Fruit fly (Drosophila melanogaster) whole organism, embryonic: ENCODE data around the gene CG5445.

Experiments used
- Ada2b ChIP-seq: fragments of 200-800 bp; sonication (Bioruptor generic); IDR thresholded peaks from 2 replicates; pipeline ENCODE4 v1.3.6; 2022; ENCODE audit warnings: missing biosample characterization, missing genetic modification characterization
- Aef1 ChIP-seq: fragments of 200-800 bp; sonication (Bioruptor generic); IDR thresholded peaks from 3 replicates; pipeline ENCODE4 v1.3.6; 2022; ENCODE audit warnings: missing biosample characterization, missing genetic modification characterization
- Bteb2 ChIP-seq: fragments of 200-800 bp; sonication (Bioruptor generic); optimal IDR thresholded peaks from 2 replicates; lab custom pipeline; 2016; ENCODE audit warnings: missing biosample characterization, missing genetic modification characterization
- CG10321 ChIP-seq: fragments of 200-800 bp; sonication (Bioruptor generic); IDR thresholded peaks from 2 replicates; pipeline ENCODE4 v1.3.6; 2022; ENCODE audit warnings: missing biosample characterization, missing genetic modification characterization
- CG12236 ChIP-seq: fragments of 200-800 bp; sonication (Bioruptor generic); optimal IDR thresholded peaks from 2 replicates; lab custom pipeline; 2016; ENCODE audit warnings: missing biosample characterization, missing genetic modification characterization
- CG12299 ChIP-seq: fragments of 200-800 bp; sonication (Bioruptor generic); optimal IDR thresholded peaks from 2 replicates; lab custom pipeline; 2018; ENCODE audit warnings: missing biosample characterization, mild to moderate bottlenecking, missing genetic modification characterization
- CG14860 ChIP-seq: fragments of 200-800 bp; sonication (Bioruptor generic); IDR thresholded peaks from 3 replicates; pipeline ENCODE4 v1.3.6; 2022; ENCODE audit warnings: missing biosample characterization, missing genetic modification characterization; ENCODE audit not compliant: partially characterized antibody
- CG17186 ChIP-seq: fragments of 200-800 bp; sonication (Bioruptor generic); optimal IDR thresholded peaks from 3 replicates; lab custom pipeline; 2017; ENCODE audit warnings: missing biosample characterization, missing genetic modification reagents, missing genetic modification characterization
- CG17361 ChIP-seq: fragments of 200-800 bp; sonication (Bioruptor generic); IDR thresholded peaks from 3 replicates; pipeline ENCODE4 v1.3.6; 2022; ENCODE audit warnings: missing biosample characterization, missing genetic modification characterization
- CG17829 ChIP-seq: fragments of 200-800 bp; optimal IDR thresholded peaks from 2 replicates; lab custom pipeline; 2019; ENCODE audit warnings: missing biosample characterization, mild to moderate bottlenecking, missing genetic modification characterization, moderate library complexity
- CG18476 ChIP-seq: fragments of 200-800 bp; sonication (Bioruptor generic); optimal IDR thresholded peaks from 2 replicates; lab custom pipeline; 2016; ENCODE audit warnings: missing biosample characterization, mild to moderate bottlenecking, missing genetic modification characterization
- CG18619 ChIP-seq: fragments of 200-800 bp; sonication (Bioruptor generic); optimal IDR thresholded peaks from 3 replicates; lab custom pipeline; 2017; ENCODE audit warnings: missing biosample characterization, mild to moderate bottlenecking, missing genetic modification characterization
- CG2678 ChIP-seq: fragments of 200-800 bp; sonication (Bioruptor generic); optimal IDR thresholded peaks from 3 replicates; lab custom pipeline; 2019; ENCODE audit warnings: missing biosample characterization, mild to moderate bottlenecking, missing genetic modification characterization, moderate library complexity
- CG3065 ChIP-seq: fragments of 200-800 bp; sonication (Bioruptor generic); optimal IDR thresholded peaks from 2 replicates; lab custom pipeline; 2016; ENCODE audit warnings: missing biosample characterization, missing genetic modification characterization
- CG31388 ChIP-seq: fragments of 200-800 bp; sonication (Bioruptor generic); optimal IDR thresholded peaks from 2 replicates; lab custom pipeline; 2016; ENCODE audit warnings: missing biosample characterization, missing genetic modification characterization
- CG34224 ChIP-seq: fragments of 200-800 bp; sonication (Bioruptor generic); IDR thresholded peaks from 3 replicates; pipeline ENCODE4 v1.3.6; 2022; ENCODE audit warnings: missing biosample characterization, missing genetic modification characterization; ENCODE audit not compliant: partially characterized antibody
- CG7357 ChIP-seq: fragments of 200-800 bp; sonication (Bioruptor generic); IDR thresholded peaks from 3 replicates; pipeline ENCODE4 v1.3.6; 2022; ENCODE audit warnings: missing biosample characterization, missing genetic modification characterization
- CG7745 ChIP-seq: fragments of 200-800 bp; sonication (Bioruptor generic); optimal IDR thresholded peaks from 2 replicates; lab custom pipeline; 2018; ENCODE audit warnings: missing biosample characterization, mild to moderate bottlenecking, missing genetic modification characterization, moderate library complexity
- CG9437 ChIP-seq: fragments of 200-800 bp; sonication (Bioruptor generic); optimal IDR thresholded peaks from 2 replicates; lab custom pipeline; 2018; ENCODE audit warnings: missing biosample characterization, mild to moderate bottlenecking, missing genetic modification characterization
- GATAe ChIP-seq: fragments of 200-800 bp; sonication (Bioruptor generic); conservative IDR thresholded peaks from 2 replicates; pipeline ENCODE4 v1.3.6; 2022; ENCODE audit warnings: missing biosample characterization, missing genetic modification characterization
- NFAT ChIP-seq: fragments of 200-800 bp; sonication (Bioruptor generic); IDR thresholded peaks from 2 replicates; pipeline ENCODE4 v1.3.6; 2022; ENCODE audit warnings: missing biosample characterization, missing genetic modification characterization
- Nf-YA ChIP-seq: fragments of 200-800 bp; sonication (Bioruptor generic); IDR thresholded peaks from 2 replicates; pipeline ENCODE4 v1.3.6; 2022; ENCODE audit warnings: missing biosample characterization, missing genetic modification characterization
- Pdp1 ChIP-seq, 2 experiments: fragments of 200-800 bp; sonication (Bioruptor generic); optimal IDR thresholded peaks; 3 replicates each; lab custom pipeline; 2016; ENCODE audit warnings: missing biosample characterization in 2 of 2, missing genetic modification characterization in 2 of 2, mild to moderate bottlenecking in 1 of 2, moderate library complexity in 1 of 2
- Rx ChIP-seq: fragments of 200-800 bp; sonication (Bioruptor generic); IDR thresholded peaks from 2 replicates; pipeline ENCODE4 v1.3.6; 2022; ENCODE audit warnings: missing biosample characterization, missing genetic modification characterization
- Side ChIP-seq: fragments of 200-800 bp; sonication (Bioruptor generic); optimal IDR thresholded peaks from 2 replicates; lab custom pipeline; 2016; ENCODE audit warnings: missing biosample characterization, missing genetic modification characterization
- Sox100B ChIP-seq: fragments of 200-800 bp; sonication (Bioruptor generic); optimal IDR thresholded peaks from 3 replicates; lab custom pipeline; 2018; ENCODE audit warnings: missing biosample characterization, mild to moderate bottlenecking, missing genetic modification characterization
- ato ChIP-seq: fragments of 200-800 bp; sonication (Bioruptor generic); IDR thresholded peaks from 2 replicates; pipeline ENCODE4 v1.3.6; 2022; ENCODE audit warnings: missing biosample characterization, missing genetic modification characterization; ENCODE audit not compliant: partially characterized antibody
- cas ChIP-seq: fragments of 200-800 bp; sonication (Bioruptor generic); IDR thresholded peaks from 2 replicates; pipeline ENCODE4 v1.3.6; 2022; ENCODE audit warnings: missing biosample characterization, missing genetic modification characterization
- da ChIP-seq: fragments of 200-800 bp; sonication (Bioruptor generic); optimal IDR thresholded peaks from 2 replicates; lab custom pipeline; 2016; ENCODE audit warnings: missing biosample characterization, missing genetic modification characterization
- dati ChIP-seq: fragments of 200-800 bp; sonication (Bioruptor generic); IDR thresholded peaks from 2 replicates; pipeline ENCODE4 v1.3.6; 2022; ENCODE audit warnings: missing biosample characterization, missing genetic modification characterization
- ems ChIP-seq: fragments of 200-800 bp; sonication (Bioruptor generic); optimal IDR thresholded peaks from 3 replicates; lab custom pipeline; 2016; ENCODE audit warnings: missing biosample characterization, missing genetic modification characterization
- gfzf ChIP-seq: fragments of 200-800 bp; sonication (Bioruptor generic); optimal IDR thresholded peaks from 2 replicates; lab custom pipeline; 2016; ENCODE audit warnings: missing biosample characterization, mild to moderate bottlenecking, missing genetic modification characterization, moderate library complexity
- gro ChIP-seq: fragments of 200-800 bp; sonication (Bioruptor generic); optimal IDR thresholded peaks from 2 replicates; lab custom pipeline; 2016; ENCODE audit warnings: missing biosample characterization, missing genetic modification characterization
- lmd ChIP-seq: fragments of 200-800 bp; sonication (Bioruptor generic); IDR thresholded peaks from 2 replicates; pipeline ENCODE4 v1.3.6; 2022; ENCODE audit warnings: missing biosample characterization, missing genetic modification characterization
- lov ChIP-seq, 2 experiments: fragments of 200-800 bp in 1 of 2; fragments of >200 bp in 1 of 2; sonication (Bioruptor generic) in 1 of 2; IDR thresholded peaks in 1 of 2; optimal IDR thresholded peaks in 1 of 2; 2 replicates in 1 of 2; 3 replicates in 1 of 2; pipeline versions ENCODE4 v1.3.6 to Lab custom; 2017 to 2022; ENCODE audit warnings: missing biosample characterization in 1 of 2, missing genetic modification characterization in 1 of 2
- mirr ChIP-seq: fragments of 200-800 bp; sonication (Bioruptor generic); optimal IDR thresholded peaks from 3 replicates; lab custom pipeline; 2018; ENCODE audit warnings: missing biosample characterization, mild to moderate bottlenecking, missing genetic modification characterization
- nerfin-1 ChIP-seq: fragments of 200-800 bp; sonication (Bioruptor generic); optimal IDR thresholded peaks from 3 replicates; lab custom pipeline; 2019; ENCODE audit warnings: missing biosample characterization, mild to moderate bottlenecking, missing genetic modification characterization, moderate library complexity
- org-1 ChIP-seq: fragments of 200-800 bp; sonication (Bioruptor generic); optimal IDR thresholded peaks from 2 replicates; lab custom pipeline; 2017; ENCODE audit warnings: missing biosample characterization, missing genetic modification characterization
- psq ChIP-seq: fragments of 200-800 bp; sonication (Bioruptor generic); optimal IDR thresholded peaks from 2 replicates; lab custom pipeline; 2017; ENCODE audit warnings: missing biosample characterization, missing genetic modification characterization
- so ChIP-seq: fragments of 200-800 bp; sonication (Bioruptor generic); IDR thresholded peaks from 3 replicates; pipeline ENCODE4 v1.3.6; 2022; ENCODE audit warnings: missing biosample characterization, missing genetic modification characterization
- tx ChIP-seq: fragments of 200-800 bp; sonication (Bioruptor generic); optimal IDR thresholded peaks from 2 replicates; lab custom pipeline; 2016; ENCODE audit warnings: missing biosample characterization, missing genetic modification characterization
- wdn ChIP-seq: fragments of 200-800 bp; sonication (Bioruptor generic); IDR thresholded peaks from 2 replicates; pipeline ENCODE4 v1.3.6; 2022; ENCODE audit warnings: missing biosample characterization, missing genetic modification characterization

CG5445 gene

dm6 chrX:17302202-17303061 is 20.1 kb downstream of the CG5445 start (continued):
- TF ChIP-seq org-1 (GFP tag; lab: Kevin White, UChicago) (no peak), NFAT (no peak), wdn (GFP tag; lab: Robert Waterston, UW) (no peak), CG18476 (GFP tag; lab: Kevin White, UChicago) (no peak), so (GFP tag; lab: Robert Waterston, UW) (no peak), CG12299 (tag; lab: Kevin White, UChicago) (no peak), Aef1 (peak; percentile 36; the same call in 1 of the 3 replicates), Ada2b (GFP tag; lab: Robert Waterston, UW) (no peak), CG17186 (GFP tag; lab: Kevin White, UChicago) (no peak), Pdp1 (GFP tag; optimal IDR thresholded peaks at IDR 0.05; lab: Kevin White, UChicago) (no peak), ems (no peak), dati (GFP tag; lab: Robert Waterston, UW) (no peak), CG9437 (GFP tag; lab: Kevin White, UChicago) (no peak), CG3065 (no peak), Nf-YA (GFP tag; lab: Robert Waterston, UW) (no peak), CG7357 (GFP tag; lab: Robert Waterston, UW) (no peak), psq (GFP tag; lab: Kevin White, UChicago) (no peak), CG14860 (no peak), CG12236 (GFP tag; lab: Kevin White, UChicago) (no peak), gfzf (GFP tag; lab: Kevin White, UChicago) (peak; percentile 84), CG18619 (GFP tag; lab: Kevin White, UChicago) (no peak), GATAe (GFP tag; lab: Robert Waterston, UW) (no peak), CG34224 (GFP tag; lab: Robert Waterston, UW) (peak; percentile 48; the same call in 2 of the 3 replicates), CG7745 (tag; lab: Kevin White, UChicago) (no peak), Side (GFP tag; lab: Kevin White, UChicago) (no peak), cas (GFP tag; lab: Robert Waterston, UW) (no peak), da (GFP tag; lab: Kevin White, UChicago) (no peak), CG17361 (GFP tag; lab: Robert Waterston, UW) (0 out of 3 replicates have a peak, but pooled peaks have one; percentile 10), mirr (GFP tag; lab: Kevin White, UChicago) (no peak), Rx (no peak), Bteb2 (no peak), ato (GFP tag; lab: Robert Waterston, UW) (no peak), lov (optimal IDR thresholded peaks at IDR 0.05; lab: Kevin White, UChicago) (no peak), lov (GFP tag; IDR thresholded peaks at IDR 0.05; lab: Robert Waterston, UW) (no peak), CG31388 (GFP tag; lab: Kevin White, UChicago) (no peak), tx (GFP tag; lab: Kevin White, UChicago) (no peak), CG2678 (tag; lab: Kevin White, UChicago) (no peak), CG17829 (no peak), gro (GFP tag; lab: Kevin White, UChicago) (no peak), nerfin-1 (no peak), CG10321 (GFP tag; lab: Robert Waterston, UW) (no peak), Sox100B (GFP tag; lab: Kevin White, UChicago) (no peak), lmd (GFP tag; lab: Robert Waterston, UW) (no peak)
